Fruit fly (Drosophila melanogaster) whole organism, embryonic: Measurements from ENCODE around the gene CG12081.
A peak's percentile ranks its signal among the peaks of the same experiment; 100 is the strongest.

Experiments
- Abd-B ChIP-seq: fragments of 200-800 bp; sonication (Bioruptor generic); optimal IDR thresholded peaks from 2 replicates; lab custom pipeline; 2018; ENCODE audit warnings: missing biosample characterization, mild to moderate bottlenecking, missing genetic modification characterization, moderate library complexity
- Antp ChIP-seq: fragments of 200-800 bp; sonication (Bioruptor generic); optimal IDR thresholded peaks from 3 replicates; lab custom pipeline; 2016; ENCODE audit warnings: missing biosample characterization, missing genetic modification characterization
- BtbVII ChIP-seq: fragments of 200-800 bp; sonication (Bioruptor generic); optimal IDR thresholded peaks from 3 replicates; lab custom pipeline; 2017; ENCODE audit warnings: missing biosample characterization, mild to moderate bottlenecking, missing genetic modification characterization
- CG10147 ChIP-seq: fragments of 200-800 bp; sonication (Bioruptor generic); optimal IDR thresholded peaks from 2 replicates; lab custom pipeline; 2019; ENCODE audit warnings: missing biosample characterization, mild to moderate bottlenecking, missing genetic modification characterization, moderate library complexity
- CG11085 ChIP-seq: fragments of 200-800 bp; sonication (Bioruptor generic); IDR thresholded peaks from 2 replicates; pipeline ENCODE4 v1.3.6; 2022; ENCODE audit warnings: missing biosample characterization, missing genetic modification characterization
- CG12155 ChIP-seq: fragments of 200-800 bp; sonication (Bioruptor generic); optimal IDR thresholded peaks from 3 replicates; lab custom pipeline; 2016; ENCODE audit warnings: missing biosample characterization, missing genetic modification characterization
- CG13296 ChIP-seq: fragments of 200-800 bp; sonication (Bioruptor generic); optimal IDR thresholded peaks from 3 replicates; lab custom pipeline; 2018; ENCODE audit warnings: missing biosample characterization, mild to moderate bottlenecking, missing genetic modification characterization
- CG14050 ChIP-seq: fragments of 200-800 bp; sonication (Bioruptor generic); IDR thresholded peaks from 3 replicates; pipeline ENCODE4 v1.3.6; 2022; ENCODE audit warnings: missing biosample characterization, missing genetic modification characterization
- CG14860 ChIP-seq: fragments of 200-800 bp; sonication (Bioruptor generic); IDR thresholded peaks from 3 replicates; pipeline ENCODE4 v1.3.6; 2022; ENCODE audit warnings: missing biosample characterization, missing genetic modification characterization; ENCODE audit not compliant: partially characterized antibody
- CG15514 ChIP-seq: fragments of 200-800 bp; sonication (Bioruptor generic); optimal IDR thresholded peaks from 3 replicates; lab custom pipeline; 2017; ENCODE audit warnings: missing biosample characterization, missing genetic modification characterization, mild to moderate bottlenecking, moderate library complexity, missing genetic modification reagents
- CG17568 ChIP-seq: fragments of 200-800 bp; sonication (Bioruptor generic); optimal IDR thresholded peaks from 2 replicates; lab custom pipeline; 2018; ENCODE audit warnings: missing biosample characterization, mild to moderate bottlenecking, missing genetic modification characterization, moderate library complexity
- CG17912 ChIP-seq: fragments of 200-800 bp; sonication (Bioruptor generic); optimal IDR thresholded peaks from 2 replicates; lab custom pipeline; 2018; ENCODE audit warnings: missing biosample characterization, mild to moderate bottlenecking, missing genetic modification characterization
- CG18011 ChIP-seq: fragments of 200-800 bp; sonication (Bioruptor generic); optimal IDR thresholded peaks from 2 replicates; lab custom pipeline; 2017; ENCODE audit warnings: missing biosample characterization, missing genetic modification characterization, mild to moderate bottlenecking, moderate library complexity, missing genotype
- CG18262 ChIP-seq: fragments of 200-800 bp; optimal IDR thresholded peaks from 3 replicates; lab custom pipeline; 2019; ENCODE audit warnings: missing biosample characterization, mild to moderate bottlenecking, missing genetic modification characterization, moderate library complexity
- CG18764 ChIP-seq: fragments of 200-800 bp; sonication (Bioruptor generic); optimal IDR thresholded peaks from 3 replicates; lab custom pipeline; 2016; ENCODE audit warnings: missing biosample characterization, missing genetic modification characterization
- CG3065 ChIP-seq: fragments of 200-800 bp; sonication (Bioruptor generic); optimal IDR thresholded peaks from 2 replicates; lab custom pipeline; 2016; ENCODE audit warnings: missing biosample characterization, missing genetic modification characterization
- CG32767 ChIP-seq: fragments of 200-800 bp; sonication (Bioruptor generic); IDR thresholded peaks from 2 replicates; pipeline ENCODE4 v1.3.6; 2022; ENCODE audit warnings: missing biosample characterization, missing genetic modification characterization
- CG3838 ChIP-seq: fragments of 200-800 bp; sonication (Bioruptor generic); optimal IDR thresholded peaks from 3 replicates; lab custom pipeline; 2016; ENCODE audit warnings: missing biosample characterization, missing genetic modification characterization
- CG4424 ChIP-seq: fragments of 200-800 bp; sonication (Bioruptor generic); optimal IDR thresholded peaks from 3 replicates; lab custom pipeline; 2016; ENCODE audit warnings: missing biosample characterization, missing genetic modification characterization
- CG4730 ChIP-seq: fragments of 200-800 bp; sonication (Bioruptor generic); IDR thresholded peaks from 2 replicates; pipeline ENCODE4 v1.3.6; 2022; ENCODE audit warnings: missing biosample characterization, missing genetic modification characterization
- CG6272 ChIP-seq: fragments of 200-800 bp; sonication (Bioruptor generic); IDR thresholded peaks from 2 replicates; pipeline ENCODE4 v1.3.6; 2022; ENCODE audit warnings: missing biosample characterization, missing genetic modification characterization
- CG6683 ChIP-seq: fragments of 200-800 bp; sonication (Bioruptor generic); optimal IDR thresholded peaks from 2 replicates; lab custom pipeline; 2017; ENCODE audit warnings: missing biosample characterization, mild to moderate bottlenecking, missing genetic modification characterization, missing genetic modification reagents
- CG8924 ChIP-seq: fragments of 200-800 bp; optimal IDR thresholded peaks from 3 replicates; lab custom pipeline; 2019; ENCODE audit warnings: missing biosample characterization, mild to moderate bottlenecking, missing genetic modification characterization, moderate library complexity
- CG9609 ChIP-seq: fragments of 200-800 bp; sonication (Bioruptor generic); optimal IDR thresholded peaks from 3 replicates; lab custom pipeline; 2016; ENCODE audit warnings: missing biosample characterization, missing genetic modification characterization
- Ets65A ChIP-seq: fragments of 200-800 bp; sonication (Bioruptor generic); peaks from one replicate; lab custom pipeline; 2016; ENCODE audit warnings: missing biosample characterization, missing genetic modification characterization
- HmgD ChIP-seq: fragments of 200-800 bp; sonication (Bioruptor generic); optimal IDR thresholded peaks from 3 replicates; lab custom pipeline; 2016; ENCODE audit warnings: missing biosample characterization, missing genetic modification characterization
- Hmr ChIP-seq: fragments of 200-800 bp; sonication (Bioruptor generic); optimal IDR thresholded peaks from 3 replicates; lab custom pipeline; 2017; ENCODE audit warnings: mild to moderate bottlenecking, missing biosample characterization, missing genetic modification reagents, missing genetic modification characterization
- NK7.1 ChIP-seq: fragments of 200-800 bp; sonication (Bioruptor generic); optimal IDR thresholded peaks from 3 replicates; lab custom pipeline; 2016; ENCODE audit warnings: missing biosample characterization, missing genetic modification characterization
- Nf-YC ChIP-seq: fragments of 200-800 bp; optimal IDR thresholded peaks from 3 replicates; lab custom pipeline; 2019; ENCODE audit warnings: missing biosample characterization, mild to moderate bottlenecking, missing genetic modification characterization, moderate library complexity
- Scr ChIP-seq: fragments of 200-800 bp; sonication (Bioruptor generic); IDR thresholded peaks from 2 replicates; pipeline ENCODE4 v1.3.6; 2022; ENCODE audit warnings: missing biosample characterization, missing genetic modification characterization; ENCODE audit not compliant: partially characterized antibody
- al ChIP-seq: fragments of 200-800 bp; sonication (Bioruptor generic); IDR thresholded peaks from 2 replicates; pipeline ENCODE4 v1.3.6; 2022; ENCODE audit warnings: missing biosample characterization, missing genetic modification characterization
- az2 ChIP-seq: fragments of 200-800 bp; sonication (Bioruptor generic); optimal IDR thresholded peaks from 3 replicates; lab custom pipeline; 2016; ENCODE audit warnings: missing biosample characterization, missing genetic modification characterization
- bcd ChIP-seq: fragments of 200-800 bp; sonication (Bioruptor generic); optimal IDR thresholded peaks from 2 replicates; lab custom pipeline; 2017; ENCODE audit warnings: missing biosample characterization, mild to moderate bottlenecking, missing genetic modification characterization
- caup ChIP-seq: fragments of 200-800 bp; sonication (Bioruptor generic); optimal IDR thresholded peaks from 3 replicates; lab custom pipeline; 2017; ENCODE audit warnings: missing biosample characterization, mild to moderate bottlenecking, missing genetic modification characterization, moderate library complexity; ENCODE audit not compliant: severe bottlenecking
- cwo ChIP-seq: fragments of 200-800 bp; sonication (Bioruptor generic); optimal IDR thresholded peaks from 3 replicates; lab custom pipeline; 2017; ENCODE audit warnings: missing biosample characterization, missing genetic modification characterization, mild to moderate bottlenecking, moderate library complexity, missing genetic modification reagents
- ftz-f1 ChIP-seq: fragments of 200-800 bp; sonication (Bioruptor generic); optimal IDR thresholded peaks from 2 replicates; lab custom pipeline; 2016; ENCODE audit warnings: missing biosample characterization, missing genetic modification characterization
- gem ChIP-seq: fragments of 200-800 bp; sonication (Bioruptor generic); optimal IDR thresholded peaks from 2 replicates; lab custom pipeline; 2019; ENCODE audit warnings: missing biosample characterization, mild to moderate bottlenecking, missing genetic modification characterization, moderate library complexity
- insv ChIP-seq, 2 experiments: fragments of 200-800 bp; sonication (Bioruptor generic); optimal IDR thresholded peaks; 3 replicates each; lab custom pipeline; 2016 to 2018; ENCODE audit warnings: missing biosample characterization in 2 of 2, missing genetic modification characterization in 2 of 2
- jumu ChIP-seq: fragments of 200-800 bp; sonication (Bioruptor generic); optimal IDR thresholded peaks from 3 replicates; lab custom pipeline; 2016; ENCODE audit warnings: missing biosample characterization, missing genetic modification characterization
- knrl ChIP-seq: fragments of 200-800 bp; sonication (Bioruptor generic); IDR thresholded peaks from 3 replicates; pipeline ENCODE4 v1.3.6; 2022; ENCODE audit warnings: missing biosample characterization, missing genetic modification characterization; ENCODE audit not compliant: partially characterized antibody
- nmo ChIP-seq: fragments of 200-800 bp; sonication (Bioruptor generic); optimal IDR thresholded peaks from 2 replicates; lab custom pipeline; 2018; ENCODE audit warnings: missing biosample characterization, mild to moderate bottlenecking, missing genetic modification characterization, moderate library complexity
- org-1 ChIP-seq: fragments of 200-800 bp; sonication (Bioruptor generic); optimal IDR thresholded peaks from 2 replicates; lab custom pipeline; 2017; ENCODE audit warnings: missing biosample characterization, missing genetic modification characterization
- psq ChIP-seq: fragments of 200-800 bp; sonication (Bioruptor generic); optimal IDR thresholded peaks from 2 replicates; lab custom pipeline; 2017; ENCODE audit warnings: missing biosample characterization, missing genetic modification characterization
- seq ChIP-seq: fragments of 200-800 bp; sonication (Bioruptor generic); IDR thresholded peaks from 2 replicates; pipeline ENCODE4 v1.3.6; 2022; ENCODE audit warnings: missing biosample characterization, missing genetic modification characterization
- slou ChIP-seq: fragments of 200-800 bp; sonication (Bioruptor generic); optimal IDR thresholded peaks from 3 replicates; lab custom pipeline; 2016; ENCODE audit warnings: missing biosample characterization, missing genetic modification characterization
- tin ChIP-seq: fragments of 200-800 bp; sonication (Bioruptor generic); optimal IDR thresholded peaks from 3 replicates; lab custom pipeline; 2016; ENCODE audit warnings: missing biosample characterization, missing genetic modification characterization
- unpg ChIP-seq: fragments of 200-800 bp; sonication (Bioruptor generic); optimal IDR thresholded peaks from 3 replicates; lab custom pipeline; 2018; ENCODE audit warnings: missing biosample characterization, mild to moderate bottlenecking, missing genetic modification characterization, moderate library complexity
- vvl ChIP-seq: fragments of 200-800 bp; sonication (Bioruptor generic); IDR thresholded peaks from 2 replicates; pipeline ENCODE4 v1.3.6; 2022; ENCODE audit warnings: missing biosample characterization, missing genetic modification characterization
- wdn ChIP-seq: fragments of 200-800 bp; sonication (Bioruptor generic); IDR thresholded peaks from 2 replicates; pipeline ENCODE4 v1.3.6; 2022; ENCODE audit warnings: missing biosample characterization, missing genetic modification characterization
- zen2 ChIP-seq: fragments of 200-800 bp; sonication (Bioruptor generic); IDR thresholded peaks from 3 replicates; pipeline ENCODE4 v1.3.6; 2022; ENCODE audit warnings: missing biosample characterization, missing genetic modification characterization; ENCODE audit not compliant: partially characterized antibody

Gene CG12081

dm6 chrX:8558762-8559172 lies 29.8 kb upstream of the CG12081 start, which contains the start of gene IntS4 (continued):
- TF ChIP-seq caup (no peak), nmo (peak; percentile 80), tin (GFP tag; lab: Kevin White, UChicago) (peak; percentile 66), org-1 (no peak), gem (peak; percentile 77), seq (GFP tag; lab: Robert Waterston, UW) (peak; percentile 40; the same call in 1 of the 2 replicates), CG18262 (tag; lab: Kevin White, UChicago) (peak; percentile 64), CG3838 (GFP tag; lab: Kevin White, UChicago) (peak; percentile 5), CG18764 (GFP tag; lab: Kevin White, UChicago) (peak; percentile 54), jumu (peak; percentile 42), bcd (GFP tag; lab: Kevin White, UChicago) (no peak), CG32767 (GFP tag; lab: Robert Waterston, UW) (no peak), CG4730 (GFP tag; lab: Robert Waterston, UW) (peak; percentile 38; the same call in 1 of the 2 replicates), az2 (GFP tag; lab: Kevin White, UChicago) (peak; percentile 59), Nf-YC (tag; lab: Kevin White, UChicago) (peak; percentile 72), CG6272 (GFP tag; lab: Robert Waterston, UW) (peak; percentile 75), CG17912 (GFP tag; lab: Kevin White, UChicago) (no peak), CG3065 (GFP tag; lab: Kevin White, UChicago) (no peak), CG12155 (GFP tag; lab: Kevin White, UChicago) (peak; percentile 65), slou (GFP tag; lab: Kevin White, UChicago) (peak; percentile 68), HmgD (no peak), wdn (0 out of 2 replicates have a peak, but pooled peaks have one; percentile 17), insv (GFP tag; optimal IDR thresholded peaks at IDR 0.05; lab: Kevin White, UChicago) (peak in 1 of 2 experiments; percentile 31), CG18011 (GFP tag; lab: Kevin White, UChicago) (peak; percentile 1), Abd-B (no peak), Scr (GFP tag; lab: Robert Waterston, UW) (peak; percentile 97), ftz-f1 (GFP tag; lab: Kevin White, UChicago) (peak; percentile 56), CG14860 (peak; percentile 89), knrl (GFP tag; lab: Robert Waterston, UW) (peak; percentile 96), BtbVII (GFP tag; lab: Kevin White, UChicago) (peak; percentile 17), CG17568 (peak; percentile 41), CG6683 (peak; percentile 39), Hmr (no peak), vvl (GFP tag; lab: Robert Waterston, UW) (0 out of 2 replicates have a peak, but pooled peaks have one; percentile 50), CG8924 (peak; percentile 71), CG4424 (GFP tag; lab: Kevin White, UChicago) (peak; percentile 67), CG15514 (GFP tag; lab: Kevin White, UChicago) (peak; percentile 90), psq (peak; percentile 98), CG10147 (GFP tag; lab: Kevin White, UChicago) (peak; percentile 64), unpg (GFP tag; lab: Kevin White, UChicago) (peak; percentile 50), Antp (peak; percentile 12), CG11085 (GFP tag; lab: Robert Waterston, UW) (peak; percentile 68; the same call in 1 of the 2 replicates), NK7.1 (GFP tag; lab: Kevin White, UChicago) (no peak), CG14050 (GFP tag; lab: Robert Waterston, UW) (no peak), CG9609 (peak; percentile 2), CG13296 (peak; percentile 55), al (GFP tag; lab: Robert Waterston, UW) (peak; percentile 47), cwo (peak; percentile 37), Ets65A (GFP tag; lab: Kevin White, UChicago) (peak; percentile 91), zen2 (GFP tag; lab: Robert Waterston, UW) (peak; percentile 84; the same call in 2 of the 3 replicates)
